Worm (Caenorhabditis elegans): ENCODE data around the gene itm-2.

DNA sequence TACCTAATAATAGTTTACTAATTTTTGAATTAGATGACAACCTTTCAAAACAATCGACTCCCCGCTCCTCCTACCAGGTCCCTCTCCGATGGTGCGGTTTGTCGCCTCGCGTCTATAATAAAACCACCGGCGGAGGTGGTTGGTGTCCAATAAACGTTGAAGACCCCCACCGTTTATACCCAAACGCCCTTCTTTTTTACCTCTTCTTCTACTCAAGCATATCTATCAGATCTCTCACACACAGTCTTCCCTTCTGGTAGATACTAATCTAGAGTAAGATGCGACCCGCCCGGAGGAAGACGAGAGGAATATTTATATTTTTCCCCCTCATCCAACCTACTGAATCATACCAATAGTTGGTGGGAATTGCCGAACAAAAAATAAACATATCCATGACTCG, 33.9 kb downstream of the itm-2 start:
- no peak for TF ChIP-seq ceh-82 (tag; optimal IDR thresholded peaks at IDR 0.05)
- TF ChIP-seq unc-39 (tag; optimal IDR thresholded peaks at IDR 0.05) = no peak
- no peak for TF ChIP-seq ctbp-1 (GFP tag; IDR thresholded peaks at IDR 0.05)
- no peak for TF ChIP-seq F10B5.3 (tag; optimal IDR thresholded peaks at IDR 0.05)
- TF ChIP-seq saeg-2 (GFP tag; IDR thresholded peaks at IDR 0.05) = no peak
- no peak for TF ChIP-seq nhr-102 (tag; optimal IDR thresholded peaks at IDR 0.05)
- TF ChIP-seq spr-3 (GFP tag; optimal IDR thresholded peaks at IDR 0.05) = no peak
- TF ChIP-seq aha-1 (tag) = no peak
- no peak for TF ChIP-seq hlh-11 (tag; optimal IDR thresholded peaks at IDR 0.05)
- no peak for TF ChIP-seq pha-4 (GFP tag; IDR thresholded peaks at IDR 0.05)
- TF ChIP-seq pha-4 (tag; optimal IDR thresholded peaks at IDR 0.05) = no peak
- no peak for TF ChIP-seq nhr-10 (tag; optimal IDR thresholded peaks at IDR 0.05)

Measured in whole organism, L4 larva.